Fruit fly (Drosophila melanogaster): ENCODE results near the gene Dip-B.

The Dip-B gene

DNA sequence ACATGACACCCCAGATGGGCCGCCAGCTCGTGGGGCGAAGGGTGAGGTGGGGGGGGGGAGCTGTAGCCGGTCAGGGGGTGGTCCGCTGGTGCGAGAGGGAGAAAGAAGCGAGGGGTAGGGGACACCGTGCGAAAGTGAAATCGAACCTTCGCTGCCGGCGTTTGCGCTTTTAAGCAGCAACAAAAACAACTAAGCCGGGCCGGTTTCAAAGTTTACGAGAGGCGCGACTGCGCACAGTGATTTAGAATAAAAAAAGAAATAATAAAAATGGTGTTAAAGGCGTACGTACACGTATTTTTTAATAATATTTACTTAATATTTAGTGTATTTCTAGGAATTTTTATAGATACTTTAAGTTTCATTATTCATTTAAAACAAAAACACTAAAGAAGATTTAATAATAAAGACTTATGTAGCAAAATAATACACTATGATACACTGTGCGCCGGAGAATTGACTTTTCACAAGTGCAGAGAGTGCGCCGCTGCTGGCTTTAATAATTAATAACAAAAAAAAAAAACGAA is 49.6 kb downstream of the Dip-B start (continued):
- no peak for TF ChIP-seq jing (GFP tag; optimal IDR thresholded peaks at IDR 0.05)
- TF ChIP-seq CG6791 (GFP tag; IDR thresholded peaks at IDR 0.05; ENCODE audit: partially characterized antibody) = no peak
- peak; percentile 77 for TF ChIP-seq row (GFP tag; IDR thresholded peaks at IDR 0.05)
- TF ChIP-seq Xbp1 (GFP tag; optimal IDR thresholded peaks at IDR 0.05) = peak; percentile 32
- no peak for TF ChIP-seq kah (GFP tag; optimal IDR thresholded peaks at IDR 0.05)
- no peak for TF ChIP-seq crc (GFP tag; optimal IDR thresholded peaks at IDR 0.05)
- TF ChIP-seq lmd (GFP tag; IDR thresholded peaks at IDR 0.05) = peak; percentile 65
- TF ChIP-seq CG17385 (GFP tag; optimal IDR thresholded peaks at IDR 0.05) = peak; percentile 59
- no peak for TF ChIP-seq CG10565 (GFP tag; optimal IDR thresholded peaks at IDR 0.05)
- no peak for TF ChIP-seq CG11456 (GFP tag; IDR thresholded peaks at IDR 0.05)
- no peak for TF ChIP-seq CG9609 (GFP tag; optimal IDR thresholded peaks at IDR 0.05)
- TF ChIP-seq Oli (tag; optimal IDR thresholded peaks at IDR 0.05) = peak; percentile 60
- TF ChIP-seq crol (GFP tag; IDR thresholded peaks at IDR 0.05) = peak; percentile 85
- TF ChIP-seq phol (tag; optimal IDR thresholded peaks at IDR 0.05) = peak; percentile 50
- no peak for TF ChIP-seq CG14050 (GFP tag; IDR thresholded peaks at IDR 0.05)
- TF ChIP-seq NC2β (GFP tag; optimal IDR thresholded peaks at IDR 0.05) = no peak
- TF ChIP-seq caup (GFP tag; optimal IDR thresholded peaks at IDR 0.05; ENCODE audit: severe bottlenecking) = no peak
- no peak for TF ChIP-seq CG17359 (tag; optimal IDR thresholded peaks at IDR 0.05)
- no peak; the same call in 1 of the 2 replicates for TF ChIP-seq CG14441 (GFP tag; IDR thresholded peaks at IDR 0.05)
- TF ChIP-seq CG11504 (tag; optimal IDR thresholded peaks at IDR 0.05) = peak; percentile 51
- TF ChIP-seq hkb (optimal IDR thresholded peaks at IDR 0.05) = no peak
- TF ChIP-seq hkb (GFP tag; IDR thresholded peaks at IDR 0.05) = peak; percentile 69; the same call in 1 of the 2 replicates
- TF ChIP-seq CG9437 (GFP tag; optimal IDR thresholded peaks at IDR 0.05) = peak; percentile 22
- 0 out of 3 replicates have a peak, but pooled peaks have one; percentile 9 for TF ChIP-seq CG17361 (GFP tag; IDR thresholded peaks at IDR 0.05)
- TF ChIP-seq Gug (GFP tag; IDR thresholded peaks at IDR 0.05) = peak; percentile 41; the same call in 1 of the 4 replicates
- TF ChIP-seq hb (GFP tag; IDR thresholded peaks at IDR 0.05; ENCODE audit: partially characterized antibody) = no peak
- TF ChIP-seq CG10321 (GFP tag; IDR thresholded peaks at IDR 0.05) = no peak
- no peak for TF ChIP-seq CG14860 (GFP tag; IDR thresholded peaks at IDR 0.05; ENCODE audit: partially characterized antibody)
- peak; percentile 39 for TF ChIP-seq CG1529 (GFP tag; optimal IDR thresholded peaks at IDR 0.05)
- TF ChIP-seq Side (GFP tag; optimal IDR thresholded peaks at IDR 0.05) = no peak
- no peak for TF ChIP-seq nerfin-2 (GFP tag; IDR thresholded peaks at IDR 0.05; ENCODE audit: partially characterized antibody)
- TF ChIP-seq Six4 (GFP tag; optimal IDR thresholded peaks at IDR 0.05) = no peak
- peak; percentile 25 for TF ChIP-seq gsb-n (tag; optimal IDR thresholded peaks at IDR 0.05)
- peak; percentile 52 for TF ChIP-seq ewg (GFP tag; optimal IDR thresholded peaks at IDR 0.05)
- TF ChIP-seq gcm (GFP tag; optimal IDR thresholded peaks at IDR 0.05) = peak; percentile 31
- TF ChIP-seq NfI (GFP tag; optimal IDR thresholded peaks at IDR 0.05) = peak; percentile 43
- no peak for TF ChIP-seq pan (optimal IDR thresholded peaks at IDR 0.05)
- peak in 1 of 2 experiments; percentile 34 for TF ChIP-seq pan (GFP tag; optimal IDR thresholded peaks at IDR 0.05 in 1 of 2, IDR thresholded peaks at IDR 0.05 in 1 of 2)
- no peak for TF ChIP-seq CG13624 (GFP tag; optimal IDR thresholded peaks at IDR 0.05)
- TF ChIP-seq dmrt99B (tag; optimal IDR thresholded peaks at IDR 0.05) = peak; percentile 72
- TF ChIP-seq fru (optimal IDR thresholded peaks at IDR 0.05) = no peak
- no peak for TF ChIP-seq run (tag; optimal IDR thresholded peaks at IDR 0.05)
- peak; percentile 40; the same call in 1 of the 2 replicates for TF ChIP-seq Atf6 (GFP tag; IDR thresholded peaks at IDR 0.05)
- TF ChIP-seq Sox102F (GFP tag; optimal IDR thresholded peaks at IDR 0.05) = peak; percentile 83
- no peak for TF ChIP-seq da (GFP tag; optimal IDR thresholded peaks at IDR 0.05)
- TF ChIP-seq br (optimal IDR thresholded peaks at IDR 0.05) = no peak
- TF ChIP-seq B-H1 (GFP tag; IDR thresholded peaks at IDR 0.05) = peak; percentile 55; the same call in 1 of the 3 replicates
- no peak for TF ChIP-seq MBD-R2 (GFP tag; IDR thresholded peaks at IDR 0.05)
- peak; percentile 16; the same call in 1 of the 2 replicates for TF ChIP-seq CG43689 (GFP tag; IDR thresholded peaks at IDR 0.05)
- TF ChIP-seq lilli (GFP tag; optimal IDR thresholded peaks at IDR 0.05) = no peak
- TF ChIP-seq CG10431 (GFP tag; optimal IDR thresholded peaks at IDR 0.05) = peak; percentile 37

All from whole organism, embryonic.